Fruit fly (Drosophila melanogaster) whole organism, larva: Measurements from ENCODE around the gene CG32987.
A peak's percentile ranks its signal among the peaks of the same experiment; 100 is the strongest.

ENCODE experiments used
- noc ChIP-seq: fragments of 200-800 bp; sonication (Bioruptor generic); optimal IDR thresholded peaks from 3 replicates; lab custom pipeline; 2019; ENCODE audit warnings: missing biosample characterization, mild to moderate bottlenecking, missing genetic modification characterization, moderate library complexity

CG32987 gene

dm6 chr2L:8888720-8889119, 25.1 kb downstream of the CG32987 start:
- TF ChIP-seq noc (tag; lab: Kevin White, UChicago), result no peak

DNA sequence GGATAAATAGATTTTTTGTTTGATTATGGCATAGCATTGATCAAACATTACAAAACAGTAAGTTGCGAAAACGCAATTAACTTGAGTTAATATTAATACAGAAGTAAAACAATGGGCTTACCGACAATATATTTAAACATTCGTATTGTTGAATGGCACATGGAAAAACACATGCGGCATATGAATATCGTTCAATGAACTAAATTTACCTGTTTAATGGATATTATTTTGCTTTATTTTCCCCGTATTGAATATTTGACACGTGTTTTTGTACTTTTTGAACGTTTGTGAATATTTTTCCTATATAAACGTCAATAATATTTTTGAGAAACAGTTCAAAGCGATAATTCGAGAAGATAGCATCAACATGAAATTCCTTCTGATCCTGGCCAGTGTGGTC, 27.5 kb downstream of the CG32987 start, which contains the start of gene CG42713:
CG42713 (plus strand) TSS at position 301 of the 400 bp plus-strand sequence.
- no peak for TF ChIP-seq noc (tag; lab: Kevin White, UChicago)

- no peak for TF ChIP-seq noc (tag; lab: Kevin White, UChicago)
These were observed 30.6 kb downstream of the CG32987 start for dm6 chr2L:8894224-8894623.

dm6 chr2L:8897954-8898713, 34.5 kb downstream of the CG32987 start:
- TF ChIP-seq noc (tag; lab: Kevin White, UChicago), result peak; percentile 60

DNA sequence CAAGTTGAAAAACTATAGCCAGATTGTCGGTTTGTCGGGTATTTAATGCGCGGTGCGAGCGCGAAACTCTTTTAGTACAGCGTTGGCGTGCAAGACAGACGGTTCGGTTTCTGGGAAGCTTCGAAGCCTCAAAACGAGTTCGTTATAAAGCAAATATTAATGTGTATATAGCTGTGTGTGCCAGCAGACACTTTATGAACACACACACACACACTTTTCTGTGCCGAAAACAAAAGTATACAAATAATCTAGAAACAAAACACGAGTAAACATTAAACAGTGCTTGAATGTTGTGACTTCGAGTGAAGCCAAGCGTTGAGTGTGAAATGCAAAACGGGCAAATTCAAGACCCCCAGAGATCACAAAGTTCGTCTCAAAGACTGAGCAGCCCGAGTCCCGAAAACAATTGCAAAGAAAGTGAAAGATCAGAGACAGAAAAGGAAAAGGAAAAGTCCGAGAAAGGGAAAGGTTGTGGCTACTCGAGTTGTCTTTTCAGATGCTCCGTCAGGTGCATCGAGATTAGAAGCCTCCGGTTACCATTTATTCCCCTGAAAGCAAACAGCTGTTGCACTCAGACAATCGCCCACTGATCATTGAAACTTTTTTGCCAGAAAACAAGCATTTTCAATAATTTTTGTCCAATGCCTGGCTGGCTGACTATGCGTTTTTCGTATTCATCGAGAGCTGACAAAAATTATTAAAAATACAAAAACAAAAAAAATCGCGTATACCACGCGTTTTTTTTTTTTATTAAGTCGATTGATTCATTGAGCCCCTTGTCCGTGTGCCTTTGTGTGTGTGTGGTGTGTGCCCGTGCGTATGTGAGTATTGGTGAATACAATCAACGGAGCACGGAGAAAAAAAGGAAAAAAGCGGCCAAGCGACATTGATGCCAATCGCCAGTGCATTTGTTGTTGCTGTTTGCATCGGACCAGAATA, 35.4 kb downstream of the CG32987 start, which contains the start of gene CG34398:
CG34398 (plus strand) TSS at position 73 of the 939 bp plus-strand sequence.
- TF ChIP-seq noc (tag; lab: Kevin White, UChicago), result no peak

dm6 chr2L:8901882-8902281, 38.3 kb downstream of the CG32987 start:
- no peak for TF ChIP-seq noc (tag; lab: Kevin White, UChicago)

- TF ChIP-seq noc (tag; lab: Kevin White, UChicago), result no peak
These were observed 42.7 kb downstream of the CG32987 start for dm6 chr2L:8906279-8906678.
